Worm (Caenorhabditis elegans) whole organism, young adult: ENCODE results near the gene F21D12.2.

Experiments
- K12H6.12 ChIP-seq: fragments of 200-800 bp; sonication (Bioruptor generic); optimal IDR thresholded peaks from 2 replicates; lab custom pipeline; 2018; ENCODE audit warnings: mild to moderate bottlenecking, missing genetic modification characterization, missing compliant biosample characterization
- ama-1 ChIP-seq, 3 experiments: fragments of 150-350 bp in 1 of 3; sonication (generic microtip) in 2 of 3; optimal IDR thresholded peaks; 2 replicates each; lab custom pipeline; 2014 to 2018; ENCODE audit warnings: missing biosample characterization in 2 of 3, missing genetic modification characterization in 2 of 3, missing genetic modification reagents in 2 of 3
- aptf-2 ChIP-seq: fragments of 200-800 bp; sonication (Bioruptor generic); conservative IDR thresholded peaks from 2 replicates; pipeline ENCODE4 v1.3.6; 2022; ENCODE audit warnings: missing genetic modification reagents, missing genetic modification characterization, missing compliant biosample characterization
- dpl-1 ChIP-seq: fragments of 150-350 bp; optimal IDR thresholded peaks from 2 replicates; lab custom pipeline; 2014; ENCODE audit warnings: missing biosample characterization, missing genetic modification reagents, missing genetic modification characterization
- mel-28 ChIP-seq: sonication (generic microtip); optimal IDR thresholded peaks from 2 replicates; lab custom pipeline; 2016; ENCODE audit warnings: borderline replicate concordance, mild to moderate bottlenecking, missing genetic modification characterization, missing compliant biosample characterization
- somi-1 ChIP-seq: fragments of 200-800 bp; sonication (Bioruptor generic); optimal IDR thresholded peaks from 2 replicates; lab custom pipeline; 2018; ENCODE audit warnings: mild to moderate bottlenecking, missing genetic modification characterization, missing compliant biosample characterization
- ztf-22 ChIP-seq: fragments of 200-800 bp; sonication (Bioruptor generic); optimal IDR thresholded peaks from 2 replicates; lab custom pipeline; 2018; ENCODE audit warnings: mild to moderate bottlenecking, missing genetic modification characterization, moderate library complexity, missing compliant biosample characterization

- TF ChIP-seq K12H6.12 (tag; lab: Kevin White, UChicago), result no peak
- no peak for TF ChIP-seq dpl-1 (GFP tag; lab: Kevin White, UChicago)
- no peak for TF ChIP-seq somi-1 (GFP tag; lab: Kevin White, UChicago)
- TF ChIP-seq ztf-22 (GFP tag; lab: Kevin White, UChicago), result no peak
- no peak for TF ChIP-seq aptf-2
- no peak for TF ChIP-seq mel-28 (tag; lab: Kevin White, UChicago)
- TF ChIP-seq ama-1 (optimal IDR thresholded peaks at IDR 0.05; lab: Kevin White, UChicago), result no peak
- TF ChIP-seq ama-1 (GFP tag; optimal IDR thresholded peaks at IDR 0.05; lab: Kevin White, UChicago), result no peak
Observed at ce11 chrII:7356326-7356725, 38.8 kb downstream of the F21D12.2 start, which contains the start of gene haf-2.
